Worm (Caenorhabditis elegans) whole organism, L3 larva: ENCODE results near the gene T08D10.4.

Experiments
- daf-12 ChIP-seq: fragments of 150-350 bp; optimal IDR thresholded peaks from 2 replicates; lab custom pipeline; 2014; ENCODE audit warnings: missing biosample characterization, missing genetic modification reagents, missing genetic modification characterization
- elt-2 ChIP-seq: sonication (generic microtip); optimal IDR thresholded peaks from 2 replicates; lab custom pipeline; 2016; ENCODE audit warnings: missing genetic modification reagents, mild to moderate bottlenecking, missing genetic modification characterization, missing compliant biosample characterization
- jun-1 ChIP-seq: fragments of 150-350 bp; optimal IDR thresholded peaks from 2 replicates; lab custom pipeline; 2014; ENCODE audit warnings: missing biosample characterization, missing genetic modification reagents, missing genetic modification characterization
- tbx-2 ChIP-seq: sonication (generic microtip); optimal IDR thresholded peaks from 2 replicates; lab custom pipeline; 2016; ENCODE audit warnings: mild to moderate bottlenecking, missing genetic modification characterization, missing compliant biosample characterization

DNA sequence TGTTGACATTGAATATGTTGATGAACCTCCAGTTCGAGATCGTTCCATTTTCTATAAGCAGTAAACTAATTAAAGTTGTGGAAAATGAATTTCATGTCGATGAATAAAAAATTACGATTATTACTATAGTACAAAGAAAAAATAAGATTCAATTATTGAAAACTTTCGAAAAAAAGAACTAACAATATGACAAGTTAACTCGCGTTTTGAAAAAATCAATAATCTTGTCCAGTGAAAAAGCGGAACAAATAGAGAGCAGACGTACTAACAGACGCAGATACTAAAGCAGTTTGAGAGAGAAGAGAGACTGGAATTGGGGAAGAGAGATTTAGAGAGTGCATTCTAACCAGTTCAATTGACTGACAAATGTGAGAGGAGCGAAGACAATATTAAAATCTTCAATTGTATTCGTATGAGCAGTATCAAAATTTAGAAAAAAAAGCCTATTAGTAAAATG is 21.5 kb upstream of the T08D10.4 start, which contains the start of gene set-6:
- TF ChIP-seq daf-12, result no peak
- TF ChIP-seq jun-1 (tag; lab: Kevin White, UChicago), result no peak
- TF ChIP-seq elt-2, result no peak
- TF ChIP-seq tbx-2 (tag; lab: Kevin White, UChicago), result no peak
